Worm (Caenorhabditis elegans) whole organism, early embryonic: ENCODE results near the gene F22E5.13.

ENCODE experiments used
- B0310.2 ChIP-seq: sonication (generic microtip); optimal IDR thresholded peaks from 2 replicates; lab custom pipeline; 2016; ENCODE audit warnings: mild to moderate bottlenecking, missing genetic modification characterization, missing compliant biosample characterization
- F13C5.2 ChIP-seq: sonication (generic microtip); optimal IDR thresholded peaks from 2 replicates; lab custom pipeline; 2017; ENCODE audit warnings: mild to moderate bottlenecking, missing genetic modification characterization, inconsistent platforms, missing compliant biosample characterization
- aly-1 ChIP-seq: sonication (generic microtip); optimal IDR thresholded peaks from 2 replicates; lab custom pipeline; 2016; ENCODE audit warnings: missing genetic modification characterization, missing compliant biosample characterization
- ama-1 ChIP-seq: fragments of 150-350 bp; optimal IDR thresholded peaks from 2 replicates; lab custom pipeline; 2014
- ceh-13 ChIP-seq: fragments of 200-800 bp; sonication (Bioruptor generic); optimal IDR thresholded peaks from 2 replicates; lab custom pipeline; 2018; ENCODE audit warnings: mild to moderate bottlenecking, missing genetic modification characterization, missing compliant biosample characterization
- ceh-36 ChIP-seq: sonication (generic microtip); optimal IDR thresholded peaks from 2 replicates; lab custom pipeline; 2016; ENCODE audit warnings: missing genetic modification characterization, inconsistent platforms, missing compliant biosample characterization
- ets-7 ChIP-seq: sonication (generic microtip); optimal IDR thresholded peaks from 2 replicates; lab custom pipeline; 2016; ENCODE audit warnings: missing genotype, missing genetic modification characterization, missing compliant biosample characterization
- flt-1 ChIP-seq: fragments of 200-800 bp; sonication (Bioruptor generic); IDR thresholded peaks from 2 replicates; pipeline ENCODE4 v1.3.6; 2022; ENCODE audit warnings: missing genetic modification characterization, missing compliant biosample characterization
- hmbx-1 ChIP-seq: sonication (generic microtip); optimal IDR thresholded peaks from 2 replicates; lab custom pipeline; 2016; ENCODE audit warnings: mild to moderate bottlenecking, missing genetic modification characterization, missing compliant biosample characterization
- hmg-4 ChIP-seq: fragments of 200-800 bp; sonication (Bioruptor generic); optimal IDR thresholded peaks from 2 replicates; lab custom pipeline; 2018; ENCODE audit warnings: mild to moderate bottlenecking, missing genetic modification characterization, missing compliant biosample characterization
- tbx-11 ChIP-seq: fragments of 200-800 bp; sonication (Bioruptor generic); IDR thresholded peaks from 2 replicates; pipeline ENCODE4 v1.3.6; 2022; ENCODE audit warnings: missing genetic modification characterization, missing compliant biosample characterization
- tbx-37 ChIP-seq: fragments of 200-800 bp; sonication (Bioruptor generic); conservative IDR thresholded peaks from 2 replicates; pipeline ENCODE4 v1.3.6; 2022; ENCODE audit warnings: missing genetic modification reagents, missing genetic modification characterization, missing compliant biosample characterization
- tra-4 ChIP-seq: sonication (generic microtip); optimal IDR thresholded peaks from 2 replicates; lab custom pipeline; 2017; ENCODE audit warnings: missing genetic modification characterization, missing compliant biosample characterization

- TF ChIP-seq tbx-37 (GFP tag; lab: Robert Waterston, UW) (no peak), ets-7 (no peak), hmg-4 (GFP tag; lab: Kevin White, UChicago) (no peak), hmbx-1 (tag; lab: Kevin White, UChicago) (no peak), ama-1 (lab: Kevin White, UChicago) (no peak), tra-4 (tag; lab: Kevin White, UChicago) (no peak), ceh-13 (GFP tag; lab: Kevin White, UChicago) (no peak), F13C5.2 (tag; lab: Kevin White, UChicago) (no peak), flt-1 (no peak), ceh-36 (no peak), B0310.2 (tag; lab: Kevin White, UChicago) (no peak), aly-1 (tag; lab: Kevin White, UChicago) (no peak), tbx-11 (GFP tag; lab: Robert Waterston, UW) (no peak)
Observed at ce11 chrII:2637359-2637758, 12.1 kb downstream of the F22E5.13 start, which contains the start of gene F22E5.21.
